Fruit fly (Drosophila melanogaster): ENCODE data around the gene CG46339.
A peak's percentile ranks its signal among the peaks of the same experiment; 100 is the strongest.

Gene CG46339

dm6 chr3R:26918857-26919256, 3.3 kb downstream of the CG46339 start:
- TF ChIP-seq CG33017 (tag; optimal IDR thresholded peaks at IDR 0.05) (no peak), cic (GFP tag; optimal IDR thresholded peaks at IDR 0.05) (no peak), Clk (GFP tag; optimal IDR thresholded peaks at IDR 0.05) (no peak), toe (GFP tag; optimal IDR thresholded peaks at IDR 0.05) (no peak), Hr96 (GFP tag; optimal IDR thresholded peaks at IDR 0.05) (no peak), CG7045 (GFP tag; optimal IDR thresholded peaks at IDR 0.05) (no peak), cnc (optimal IDR thresholded peaks at IDR 0.05) (no peak), pad (GFP tag; optimal IDR thresholded peaks at IDR 0.05) (no peak), ovo (GFP tag; optimal IDR thresholded peaks at IDR 0.05) (no peak), CG5204 (GFP tag; optimal IDR thresholded peaks at IDR 0.05) (no peak), CG7101 (tag; optimal IDR thresholded peaks at IDR 0.05) (no peak), Crg-1 (GFP tag; optimal IDR thresholded peaks at IDR 0.05) (no peak), Mnt (GFP tag; optimal IDR thresholded peaks at IDR 0.05) (no peak)

- TF ChIP-seq kay (GFP tag; ENCODE audit: borderline replicate concordance) (peak; percentile 15), CG12768 (GFP tag; optimal IDR thresholded peaks at IDR 0.05) (no peak), CG7101 (tag; optimal IDR thresholded peaks at IDR 0.05) (no peak), ovo (GFP tag; optimal IDR thresholded peaks at IDR 0.05) (no peak), CG14711 (tag; optimal IDR thresholded peaks at IDR 0.05) (no peak), cic (GFP tag; optimal IDR thresholded peaks at IDR 0.05) (no peak), cnc (optimal IDR thresholded peaks at IDR 0.05) (no peak), Crg-1 (GFP tag; optimal IDR thresholded peaks at IDR 0.05) (no peak)
Observed at dm6 chr3R:26923830-26924333, 8.3 kb downstream of the CG46339 start.

- TF ChIP-seq Crg-1 (GFP tag; optimal IDR thresholded peaks at IDR 0.05), result no peak
- no peak for TF ChIP-seq Mnt (GFP tag; optimal IDR thresholded peaks at IDR 0.05)
- no peak for TF ChIP-seq ovo (GFP tag; optimal IDR thresholded peaks at IDR 0.05)
- no peak for TF ChIP-seq Hr96 (GFP tag; optimal IDR thresholded peaks at IDR 0.05)
- no peak for TF ChIP-seq CG12768 (GFP tag; optimal IDR thresholded peaks at IDR 0.05)
- TF ChIP-seq CG33017 (tag; optimal IDR thresholded peaks at IDR 0.05), result no peak
- TF ChIP-seq cic (GFP tag; optimal IDR thresholded peaks at IDR 0.05), result no peak
- TF ChIP-seq CG14711 (tag; optimal IDR thresholded peaks at IDR 0.05), result no peak
- TF ChIP-seq CG5204 (GFP tag; optimal IDR thresholded peaks at IDR 0.05), result no peak
- no peak for TF ChIP-seq cnc (optimal IDR thresholded peaks at IDR 0.05)
- no peak for TF ChIP-seq toe (GFP tag; optimal IDR thresholded peaks at IDR 0.05)
- no peak for TF ChIP-seq pad (GFP tag; optimal IDR thresholded peaks at IDR 0.05)
- no peak for TF ChIP-seq CG1620 (GFP tag; optimal IDR thresholded peaks at IDR 0.05)
- TF ChIP-seq Clk (GFP tag; optimal IDR thresholded peaks at IDR 0.05), result no peak
- no peak for TF ChIP-seq kay (GFP tag; ENCODE audit: borderline replicate concordance)
- no peak for TF ChIP-seq CG11617 (GFP tag; optimal IDR thresholded peaks at IDR 0.05)
- TF ChIP-seq CG7101 (tag; optimal IDR thresholded peaks at IDR 0.05), result no peak
- TF ChIP-seq CG7045 (GFP tag; optimal IDR thresholded peaks at IDR 0.05), result no peak
Observed at dm6 chr3R:26926477-26926876, 10.9 kb downstream of the CG46339 start.

dm6 chr3R:26928424-26928823, 12.9 kb downstream of the CG46339 start:
- no peak for TF ChIP-seq pad (GFP tag; optimal IDR thresholded peaks at IDR 0.05)
- TF ChIP-seq Crg-1 (GFP tag; optimal IDR thresholded peaks at IDR 0.05), result no peak
- TF ChIP-seq CG12768 (GFP tag; optimal IDR thresholded peaks at IDR 0.05), result no peak
- no peak for TF ChIP-seq ovo (GFP tag; optimal IDR thresholded peaks at IDR 0.05)
- TF ChIP-seq CG1620 (GFP tag; optimal IDR thresholded peaks at IDR 0.05), result no peak
- TF ChIP-seq toe (GFP tag; optimal IDR thresholded peaks at IDR 0.05), result no peak
- peak; percentile 21 for TF ChIP-seq tj (GFP tag; optimal IDR thresholded peaks at IDR 0.05)
- peak; percentile 56 for TF ChIP-seq bab1 (GFP tag; optimal IDR thresholded peaks at IDR 0.05)
- TF ChIP-seq CG7045 (GFP tag; optimal IDR thresholded peaks at IDR 0.05), result peak; percentile 35
- no peak for TF ChIP-seq CG7101 (tag; optimal IDR thresholded peaks at IDR 0.05)
- TF ChIP-seq CG14711 (tag; optimal IDR thresholded peaks at IDR 0.05), result peak; percentile 18
- peak; percentile 24 for TF ChIP-seq CG33017 (tag; optimal IDR thresholded peaks at IDR 0.05)
- no peak for TF ChIP-seq CG11617 (GFP tag; optimal IDR thresholded peaks at IDR 0.05)
- TF ChIP-seq Mnt (GFP tag; optimal IDR thresholded peaks at IDR 0.05), result no peak
- no peak for TF ChIP-seq Clk (GFP tag; optimal IDR thresholded peaks at IDR 0.05)
- TF ChIP-seq cic (GFP tag; optimal IDR thresholded peaks at IDR 0.05), result no peak

dm6 chr3R:26933885-26934284, 18.3 kb downstream of the CG46339 start:
- no peak for TF ChIP-seq Clk (GFP tag; optimal IDR thresholded peaks at IDR 0.05)
- no peak for TF ChIP-seq CG7101 (tag; optimal IDR thresholded peaks at IDR 0.05)
- no peak for TF ChIP-seq CG5204 (GFP tag; optimal IDR thresholded peaks at IDR 0.05)
- no peak for TF ChIP-seq CG1620 (GFP tag; optimal IDR thresholded peaks at IDR 0.05)
- no peak for TF ChIP-seq toe (GFP tag; optimal IDR thresholded peaks at IDR 0.05)
- no peak for TF ChIP-seq CG11617 (GFP tag; optimal IDR thresholded peaks at IDR 0.05)
- TF ChIP-seq tj (GFP tag; optimal IDR thresholded peaks at IDR 0.05), result no peak
- no peak for TF ChIP-seq bab1 (GFP tag; optimal IDR thresholded peaks at IDR 0.05)
- no peak for TF ChIP-seq pad (GFP tag; optimal IDR thresholded peaks at IDR 0.05)
- TF ChIP-seq Mnt (GFP tag; optimal IDR thresholded peaks at IDR 0.05), result no peak
- no peak for TF ChIP-seq cnc (optimal IDR thresholded peaks at IDR 0.05)
- no peak for TF ChIP-seq ovo (GFP tag; optimal IDR thresholded peaks at IDR 0.05)
- TF ChIP-seq CG14711 (tag; optimal IDR thresholded peaks at IDR 0.05), result no peak
- TF ChIP-seq CG33017 (tag; optimal IDR thresholded peaks at IDR 0.05), result no peak

- TF ChIP-seq cnc (optimal IDR thresholded peaks at IDR 0.05), result no peak
- TF ChIP-seq CG12768 (GFP tag; optimal IDR thresholded peaks at IDR 0.05), result no peak
- no peak for TF ChIP-seq CG1620 (GFP tag; optimal IDR thresholded peaks at IDR 0.05)
- TF ChIP-seq Crg-1 (GFP tag; optimal IDR thresholded peaks at IDR 0.05), result no peak
- no peak for TF ChIP-seq Mnt (GFP tag; optimal IDR thresholded peaks at IDR 0.05)
- no peak for TF ChIP-seq kay (GFP tag; ENCODE audit: borderline replicate concordance)
- TF ChIP-seq CG11617 (GFP tag; optimal IDR thresholded peaks at IDR 0.05), result no peak
Observed at dm6 chr3R:26934523-26934922, 19.0 kb downstream of the CG46339 start.
